Worm (Caenorhabditis elegans): ENCODE results near the gene cutl-2.
A peak's percentile ranks its signal among the peaks of the same experiment; 100 is the strongest.

The cutl-2 gene

DNA sequence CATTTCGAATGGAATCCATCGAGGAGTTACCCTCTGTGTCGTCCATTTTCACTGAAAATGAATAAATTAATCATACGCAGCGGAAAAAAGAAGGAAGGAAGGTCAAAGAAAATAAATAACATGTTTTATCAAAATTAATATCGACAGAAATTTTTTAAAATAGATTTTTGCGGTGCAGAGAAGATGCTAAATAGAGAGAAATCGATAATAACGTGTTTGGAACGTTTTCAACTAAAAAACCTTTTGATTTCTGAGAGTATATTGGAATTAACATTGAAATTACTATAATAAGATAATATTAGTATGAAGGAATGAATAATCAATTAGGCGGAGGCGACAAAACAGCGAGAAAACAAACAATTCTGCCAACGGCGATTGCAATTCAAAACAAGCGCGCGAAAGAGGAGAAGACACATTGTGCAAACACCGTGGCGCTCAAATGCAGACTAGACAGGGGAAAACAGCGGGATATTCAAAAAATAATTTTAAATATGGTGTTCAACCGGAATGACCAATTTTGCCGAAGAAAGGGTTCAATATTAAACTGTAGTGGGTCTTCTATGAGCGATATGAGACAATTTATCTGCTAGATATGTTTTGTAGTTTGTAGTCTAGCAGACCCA is 7.9 kb downstream of the cutl-2 start, which contains the start of gene wee-1.3:
wee-1.3 (minus strand) TSS at position 51 of the 623 bp plus-strand sequence.
- TF ChIP-seq F55B11.4 (tag; optimal IDR thresholded peaks at IDR 0.05; ENCODE audit: borderline replicate concordance, insufficient read depth) (no peak), madf-3 (GFP tag; IDR thresholded peaks at IDR 0.05) (no peak), ztf-3 (GFP tag; optimal IDR thresholded peaks at IDR 0.05) (no peak), let-526 (GFP tag; IDR thresholded peaks at IDR 0.05) (no peak), F49E8.2 (tag; optimal IDR thresholded peaks at IDR 0.05; ENCODE audit: insufficient read depth) (no peak), ekl-4 (GFP tag; IDR thresholded peaks at IDR 0.05) (peak; percentile 56), C06A6.2 (GFP tag; conservative IDR thresholded peaks at IDR 0.05) (no peak), nhr-80 (tag; optimal IDR thresholded peaks at IDR 0.05) (peak; percentile 9), bed-2 (GFP tag; IDR thresholded peaks at IDR 0.05) (no peak), F22D6.2 (tag; optimal IDR thresholded peaks at IDR 0.05) (no peak), pbrm-1 (GFP tag; IDR thresholded peaks at IDR 0.05) (peak; percentile 55; the same call in 1 of the 2 replicates), mxl-1 (tag; optimal IDR thresholded peaks at IDR 0.05) (no peak), die-1 (tag; optimal IDR thresholded peaks at IDR 0.05) (no peak), nfyb-1 (GFP tag; IDR thresholded peaks at IDR 0.05) (peak; percentile 44; the same call in 1 of the 2 replicates), ztf-18 (tag; optimal IDR thresholded peaks at IDR 0.05) (no peak), dpl-1 (GFP tag; optimal IDR thresholded peaks at IDR 0.05) (peak; percentile 93), F52B5.7 (tag; optimal IDR thresholded peaks at IDR 0.05) (no peak), ztf-28 (GFP tag; IDR thresholded peaks at IDR 0.05) (no peak), ceh-79 (tag; optimal IDR thresholded peaks at IDR 0.05) (no peak), tbp1 (GFP tag; optimal IDR thresholded peaks at IDR 0.05) (peak; percentile 59), Y79H2A.3 (GFP tag; conservative IDR thresholded peaks at IDR 0.05) (no peak), nhr-90 (tag; optimal IDR thresholded peaks at IDR 0.05) (no peak), nhr-179 (tag; optimal IDR thresholded peaks at IDR 0.05) (no peak), let-607 (tag; optimal IDR thresholded peaks at IDR 0.05) (peak in 1 of 2 experiments; percentile 18), ztf-26 (tag; optimal IDR thresholded peaks at IDR 0.05) (no peak), lin-54 (GFP tag; optimal IDR thresholded peaks at IDR 0.05) (peak; percentile 98), hmg-20 (GFP tag; IDR thresholded peaks at IDR 0.05) (no peak), mes-4 (tag; optimal IDR thresholded peaks at IDR 0.05) (no peak), ZK185.1 (tag; optimal IDR thresholded peaks at IDR 0.05; ENCODE audit: poor library complexity, severe bottlenecking) (no peak), F57C9.4 (tag; optimal IDR thresholded peaks at IDR 0.05) (no peak), egl-18 (GFP tag; IDR thresholded peaks at IDR 0.05) (no peak), hsf-1 (GFP tag; IDR thresholded peaks at IDR 0.05) (no peak), F39B2.1 (GFP tag; IDR thresholded peaks at IDR 0.05) (no peak), T26A5.8 (tag; optimal IDR thresholded peaks at IDR 0.05) (no peak), athp-1 (tag; optimal IDR thresholded peaks at IDR 0.05) (peak; percentile 6), hlh-26 (GFP tag; conservative IDR thresholded peaks at IDR 0.05) (no peak), tlf-1 (GFP tag; optimal IDR thresholded peaks at IDR 0.05) (no peak), ceh-100 (GFP tag; IDR thresholded peaks at IDR 0.05) (peak; percentile 22; the same call in 1 of the 2 replicates), cebp-1 (GFP tag; IDR thresholded peaks at IDR 0.05) (no peak), cebp-1 (tag; optimal IDR thresholded peaks at IDR 0.05) (peak; percentile 56), akir-1 (GFP tag; optimal IDR thresholded peaks at IDR 0.05) (no peak), repo-1 (tag; optimal IDR thresholded peaks at IDR 0.05) (no peak), Y53F4B.3 (GFP tag; IDR thresholded peaks at IDR 0.05) (no peak), unc-130 (GFP tag; optimal IDR thresholded peaks at IDR 0.05) (peak; percentile 48), Y95B8A.8 (GFP tag; IDR thresholded peaks at IDR 0.05) (no peak), F37B4.10 (GFP tag; IDR thresholded peaks at IDR 0.05) (no peak), B0035.1 (tag; optimal IDR thresholded peaks at IDR 0.05) (no peak), F23B12.7 (tag; optimal IDR thresholded peaks at IDR 0.05; ENCODE audit: insufficient read depth) (peak; percentile 26), ceh-91 (GFP tag; IDR thresholded peaks at IDR 0.05) (peak; percentile 48; the same call in 1 of the 2 replicates)

All from whole organism, young adult.